Worm (Caenorhabditis elegans): Measurements from ENCODE around the gene spcs-3.

Gene spcs-3

DNA sequence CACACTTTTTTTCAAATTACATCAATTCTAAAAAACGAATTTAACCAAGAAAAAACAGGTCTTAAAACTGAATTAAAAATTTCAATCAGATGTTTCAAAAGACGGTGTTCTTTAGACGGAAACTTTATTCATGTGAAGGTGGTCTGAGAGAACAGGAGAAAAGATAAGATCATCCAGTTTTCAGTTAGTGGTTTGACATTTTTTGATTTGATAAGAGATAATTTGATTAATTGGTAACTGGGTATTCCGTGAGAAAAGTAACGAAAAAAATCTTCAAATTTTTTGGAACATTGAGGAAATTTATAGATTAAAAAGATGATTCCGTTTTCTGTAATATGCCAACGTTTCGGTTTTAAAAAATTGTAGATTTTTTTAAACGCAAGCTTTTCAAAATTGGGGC, 8.3 kb upstream of the spcs-3 start:
- TF ChIP-seq ceh-39 (tag; optimal IDR thresholded peaks at IDR 0.05) (no peak), zip-8 (tag; optimal IDR thresholded peaks at IDR 0.05) (no peak), ham-2 (GFP tag; optimal IDR thresholded peaks at IDR 0.05) (no peak), tbx-8 (GFP tag; optimal IDR thresholded peaks at IDR 0.05) (no peak), elt-1 (tag; optimal IDR thresholded peaks at IDR 0.05; ENCODE audit: borderline replicate concordance, insufficient read depth) (no peak), mab-5 (tag; optimal IDR thresholded peaks at IDR 0.05) (no peak), blmp-1 (tag; optimal IDR thresholded peaks at IDR 0.05) (no peak), sptf-1 (tag; optimal IDR thresholded peaks at IDR 0.05) (no peak), hlh-1 (tag; optimal IDR thresholded peaks at IDR 0.05) (no peak), unc-62 (GFP tag; optimal IDR thresholded peaks at IDR 0.05) (no peak), ztf-11 (tag; optimal IDR thresholded peaks at IDR 0.05) (no peak)

DNA sequence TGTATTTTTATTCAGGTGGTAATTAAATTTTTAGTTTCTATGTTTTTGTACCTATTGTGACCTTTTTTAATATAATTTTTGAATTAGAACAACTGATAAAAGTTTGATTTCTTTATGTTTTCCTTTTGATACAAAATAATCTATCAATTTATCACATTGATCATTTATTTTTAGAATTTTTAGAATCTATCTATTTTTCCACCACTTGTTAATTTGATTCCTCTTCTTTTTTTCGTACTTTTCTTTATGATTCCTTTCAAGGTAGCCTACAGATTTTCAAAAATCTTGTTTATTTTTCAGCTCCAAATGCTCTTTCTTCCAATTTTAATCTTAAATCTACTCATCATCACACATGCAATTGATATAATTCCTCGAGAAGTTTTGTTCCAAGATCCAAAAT, 6.9 kb upstream of the spcs-3 start, which contains the start of gene dpf-6:
dpf-6 (plus strand) TSS at position 301 of the 400 bp plus-strand sequence.
- TF ChIP-seq nhr-237 (tag; optimal IDR thresholded peaks at IDR 0.05) (no peak), sptf-1 (tag; optimal IDR thresholded peaks at IDR 0.05) (no peak), mls-2 (tag; optimal IDR thresholded peaks at IDR 0.05) (no peak), hlh-1 (tag; optimal IDR thresholded peaks at IDR 0.05) (no peak), lin-32 (GFP tag; optimal IDR thresholded peaks at IDR 0.05) (no peak), mep-1 (tag; optimal IDR thresholded peaks at IDR 0.05) (no peak), lsy-2 (tag; optimal IDR thresholded peaks at IDR 0.05) (no peak), snpc-4 (tag; optimal IDR thresholded peaks at IDR 0.05) (no peak), drap-1 (GFP tag; optimal IDR thresholded peaks at IDR 0.05) (no peak), nhr-12 (tag; optimal IDR thresholded peaks at IDR 0.05) (no peak), lin-13 (tag; optimal IDR thresholded peaks at IDR 0.05) (no peak), ceh-83 (GFP tag; optimal IDR thresholded peaks at IDR 0.05) (no peak), nhr-76 (tag; optimal IDR thresholded peaks at IDR 0.05) (no peak), nhr-28 (tag; optimal IDR thresholded peaks at IDR 0.05) (no peak), bed-3 (GFP tag; optimal IDR thresholded peaks at IDR 0.05) (no peak), cnd-1 (tag; optimal IDR thresholded peaks at IDR 0.05) (no peak), sem-2 (GFP tag; optimal IDR thresholded peaks at IDR 0.05) (no peak), pha-4 (tag; optimal IDR thresholded peaks at IDR 0.05) (no peak), nhr-2 (tag; optimal IDR thresholded peaks at IDR 0.05) (no peak)

DNA sequence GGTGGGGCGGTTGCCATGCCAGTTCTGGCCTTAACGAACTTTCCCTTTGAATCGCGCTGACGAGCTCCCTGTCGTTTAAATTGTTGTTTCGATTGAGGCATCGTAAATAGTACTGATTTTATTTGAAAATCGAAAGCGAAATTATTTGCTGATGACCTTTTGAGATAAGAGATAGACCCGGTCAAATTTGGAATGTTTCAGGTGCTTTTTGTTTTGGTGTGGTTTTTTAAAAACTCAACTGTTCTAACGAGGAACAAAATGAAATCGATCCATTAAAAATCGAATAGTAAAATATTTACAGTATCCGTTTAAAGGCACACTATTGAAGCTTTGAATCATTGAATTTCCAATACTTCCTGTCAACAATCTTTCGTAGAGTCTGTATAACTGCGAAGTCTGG, 2.0 kb upstream of the spcs-3 start, which contains the start of gene K12H4.6:
K12H4.6 (minus strand) TSS at position 101 of the 400 bp plus-strand sequence.
- TF ChIP-seq M03D4.4 (tag; optimal IDR thresholded peaks at IDR 0.05): no peak
- TF ChIP-seq ces-1 (GFP tag; optimal IDR thresholded peaks at IDR 0.05): no peak
- no peak for TF ChIP-seq ham-2 (GFP tag; optimal IDR thresholded peaks at IDR 0.05)
- no peak for TF ChIP-seq ztf-11 (tag; optimal IDR thresholded peaks at IDR 0.05)
- no peak for TF ChIP-seq hlh-1 (tag; optimal IDR thresholded peaks at IDR 0.05)
- TF ChIP-seq nhr-12 (tag; optimal IDR thresholded peaks at IDR 0.05): no peak
- TF ChIP-seq sptf-1 (tag; optimal IDR thresholded peaks at IDR 0.05): no peak
- TF ChIP-seq ceh-39 (tag; optimal IDR thresholded peaks at IDR 0.05): no peak
- no peak for TF ChIP-seq snpc-4 (tag; optimal IDR thresholded peaks at IDR 0.05)
- TF ChIP-seq mab-5 (tag; optimal IDR thresholded peaks at IDR 0.05): no peak
- TF ChIP-seq bed-3 (GFP tag; optimal IDR thresholded peaks at IDR 0.05): no peak
- no peak for TF ChIP-seq blmp-1 (tag; optimal IDR thresholded peaks at IDR 0.05)

DNA sequence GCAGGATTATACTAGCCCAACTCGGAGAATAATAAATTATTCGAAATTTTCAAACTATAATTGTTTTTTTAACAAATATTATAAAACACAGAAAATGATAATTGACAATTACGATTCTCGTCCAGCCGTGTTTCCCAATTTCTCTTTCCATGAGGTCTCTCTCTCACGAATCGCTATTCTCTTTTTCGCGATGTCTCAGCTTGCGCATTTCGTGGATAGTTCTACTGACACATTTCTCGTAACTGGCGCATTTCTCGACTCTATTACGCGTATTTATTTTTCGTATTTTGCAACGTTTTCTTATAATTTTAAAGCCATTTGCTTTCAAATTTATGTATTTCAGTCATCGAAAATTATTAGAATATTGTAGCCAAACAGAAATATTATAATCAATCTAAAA, 1.0 kb upstream of the spcs-3 start:
- peak; percentile 93 for TF ChIP-seq lsy-2 (tag; optimal IDR thresholded peaks at IDR 0.05)
- TF ChIP-seq nhr-2 (tag; optimal IDR thresholded peaks at IDR 0.05): peak; percentile 22
- peak; percentile 68 for TF ChIP-seq mab-5 (tag; optimal IDR thresholded peaks at IDR 0.05)
- peak; percentile 56 for TF ChIP-seq elt-1 (tag; optimal IDR thresholded peaks at IDR 0.05; ENCODE audit: borderline replicate concordance, insufficient read depth)
- TF ChIP-seq lin-32 (GFP tag; optimal IDR thresholded peaks at IDR 0.05): peak; percentile 100
- peak; percentile 90 for TF ChIP-seq ceh-39 (tag; optimal IDR thresholded peaks at IDR 0.05)
- peak; percentile 94 for TF ChIP-seq unc-62 (GFP tag; optimal IDR thresholded peaks at IDR 0.05)
- TF ChIP-seq ces-1 (GFP tag; optimal IDR thresholded peaks at IDR 0.05): peak; percentile 90
- TF ChIP-seq M03D4.4 (tag; optimal IDR thresholded peaks at IDR 0.05): peak; percentile 99
- peak; percentile 100 for TF ChIP-seq mls-2 (tag; optimal IDR thresholded peaks at IDR 0.05)
- peak; percentile 98 for TF ChIP-seq ceh-43 (GFP tag; optimal IDR thresholded peaks at IDR 0.05)
- TF ChIP-seq ceh-83 (GFP tag; optimal IDR thresholded peaks at IDR 0.05): peak; percentile 99
- TF ChIP-seq hlh-1 (tag; optimal IDR thresholded peaks at IDR 0.05): peak; percentile 88
- peak; percentile 98 for TF ChIP-seq bed-3 (GFP tag; optimal IDR thresholded peaks at IDR 0.05)
- TF ChIP-seq elt-3 (tag; optimal IDR thresholded peaks at IDR 0.05): peak; percentile 87
- peak; percentile 99 for TF ChIP-seq cnd-1 (tag; optimal IDR thresholded peaks at IDR 0.05)
- peak; percentile 99 for TF ChIP-seq unc-120 (tag; optimal IDR thresholded peaks at IDR 0.05; ENCODE audit: poor library complexity, severe bottlenecking)
- TF ChIP-seq nhr-237 (tag; optimal IDR thresholded peaks at IDR 0.05): peak; percentile 99
- peak; percentile 67 for TF ChIP-seq blmp-1 (tag; optimal IDR thresholded peaks at IDR 0.05)
- no peak for TF ChIP-seq snpc-4 (tag; optimal IDR thresholded peaks at IDR 0.05)
- peak; percentile 97 for TF ChIP-seq sem-2 (GFP tag; optimal IDR thresholded peaks at IDR 0.05)
- TF ChIP-seq unc-39 (tag; optimal IDR thresholded peaks at IDR 0.05): peak; percentile 67
- peak; percentile 99 for TF ChIP-seq tbx-8 (GFP tag; optimal IDR thresholded peaks at IDR 0.05)
- peak; percentile 94 for TF ChIP-seq ztf-11 (tag; optimal IDR thresholded peaks at IDR 0.05)
- peak; percentile 100 for TF ChIP-seq sptf-1 (tag; optimal IDR thresholded peaks at IDR 0.05)
- peak; percentile 55 for TF ChIP-seq nhr-12 (tag; optimal IDR thresholded peaks at IDR 0.05)
- peak; percentile 98 for TF ChIP-seq pha-4 (tag; optimal IDR thresholded peaks at IDR 0.05)
- TF ChIP-seq lin-13 (tag; optimal IDR thresholded peaks at IDR 0.05): peak; percentile 99
- peak; percentile 100 for TF ChIP-seq drap-1 (GFP tag; optimal IDR thresholded peaks at IDR 0.05)
- peak; percentile 98 for TF ChIP-seq ham-2 (GFP tag; optimal IDR thresholded peaks at IDR 0.05)
- TF ChIP-seq flh-1 (GFP tag; optimal IDR thresholded peaks at IDR 0.05): peak; percentile 96
- TF ChIP-seq mep-1 (tag; optimal IDR thresholded peaks at IDR 0.05): peak; percentile 100
- peak; percentile 94 for TF ChIP-seq nhr-28 (tag; optimal IDR thresholded peaks at IDR 0.05)
- TF ChIP-seq zip-8 (tag; optimal IDR thresholded peaks at IDR 0.05): no peak
- no peak for TF ChIP-seq nhr-76 (tag; optimal IDR thresholded peaks at IDR 0.05)

Measured in whole organism, mixed stage, embryonic.